Fruit fly (Drosophila melanogaster) whole organism: Measurements from ENCODE around the gene CG14324.

Experiments
- CG8478 ChIP-seq: fragments of >200 bp; optimal IDR thresholded peaks from 2 replicates; lab custom pipeline; 2018; ENCODE audit warnings: inconsistent platforms
- EcR ChIP-seq, 2 experiments: fragments of >200 bp; optimal IDR thresholded peaks; 2 replicates each; lab custom pipeline; 2017; ENCODE audit warnings: missing biosample characterization in 2 of 2, missing genetic modification characterization in 2 of 2, missing genetic modification reagents in 2 of 2
- pan ChIP-seq: fragments of >200 bp; optimal IDR thresholded peaks from 2 replicates; lab custom pipeline; 2017
- psq ChIP-seq: fragments of >200 bp; optimal IDR thresholded peaks from 2 replicates; lab custom pipeline; 2017
- usp ChIP-seq: fragments of >200 bp; optimal IDR thresholded peaks from 2 replicates; lab custom pipeline; 2017; ENCODE audit warnings: missing biosample characterization, missing genetic modification characterization, mixed read lengths

dm6 chr3R:17647444-17647843 lies 28.8 kb upstream of the CG14324 start, which contains the start of gene CG14322:
- TF ChIP-seq CG8478 (no peak), pan (lab: Kevin White, UChicago) (no peak), usp (GFP tag; lab: Kevin White, UChicago) (no peak), EcR (GFP tag; optimal IDR thresholded peaks at IDR 0.05; lab: Kevin White, UChicago) (no peak), psq (lab: Kevin White, UChicago) (no peak)
